Worm (Caenorhabditis elegans) whole organism, L3 larva: ENCODE measurements around the gene srh-1.

ENCODE experiments used
- R02D3.7 ChIP-seq: fragments of 150-350 bp; optimal IDR thresholded peaks from 2 replicates; lab custom pipeline; 2014; ENCODE audit warnings: missing biosample characterization, missing genetic modification characterization
- ZK546.5 ChIP-seq: sonication (generic microtip); optimal IDR thresholded peaks from 2 replicates; lab custom pipeline; 2017; ENCODE audit warnings: missing biosample characterization, missing genetic modification characterization
- aly-2 ChIP-seq: fragments of 150-350 bp; optimal IDR thresholded peaks from 2 replicates; lab custom pipeline; 2014; ENCODE audit warnings: missing biosample characterization, missing genetic modification characterization
- ama-1 ChIP-seq: fragments of 150-350 bp; optimal IDR thresholded peaks from 2 replicates; lab custom pipeline; 2018
- ceh-16 ChIP-seq: sonication (generic microtip); optimal IDR thresholded peaks from 2 replicates; lab custom pipeline; 2017; ENCODE audit warnings: missing biosample characterization, missing genetic modification characterization
- ceh-28 ChIP-seq: fragments of 150-350 bp; optimal IDR thresholded peaks from 2 replicates; lab custom pipeline; 2014; ENCODE audit warnings: missing biosample characterization, missing genetic modification reagents, missing genetic modification characterization
- ceh-82 ChIP-seq: fragments of 150-350 bp; optimal IDR thresholded peaks from 2 replicates; lab custom pipeline; 2014; ENCODE audit warnings: missing biosample characterization, missing genetic modification characterization
- ceh-9 ChIP-seq: sonication (generic microtip); optimal IDR thresholded peaks from 2 replicates; lab custom pipeline; 2018; ENCODE audit warnings: missing biosample characterization, missing genetic modification characterization
- daf-12 ChIP-seq: fragments of 150-350 bp; optimal IDR thresholded peaks from 2 replicates; lab custom pipeline; 2014; ENCODE audit warnings: missing biosample characterization, missing genetic modification reagents, missing genetic modification characterization
- egl-27 ChIP-seq: sonication (generic microtip); optimal IDR thresholded peaks from 4 replicates; lab custom pipeline; 2017; ENCODE audit warnings: missing biosample characterization, missing genetic modification reagents, missing genetic modification characterization
- egl-5 ChIP-seq: fragments of 150-350 bp; optimal IDR thresholded peaks from 2 replicates; lab custom pipeline; 2017; ENCODE audit warnings: missing biosample characterization, missing genetic modification reagents, missing genetic modification characterization, inconsistent platforms
- elt-2 ChIP-seq: sonication (generic microtip); optimal IDR thresholded peaks from 2 replicates; lab custom pipeline; 2016; ENCODE audit warnings: missing genetic modification reagents, mild to moderate bottlenecking, missing genetic modification characterization, missing compliant biosample characterization
- elt-3 ChIP-seq, 3 experiments: fragments of 150-350 bp in 1 of 3; sonication (generic microtip) in 2 of 3; optimal IDR thresholded peaks; 2 replicates in 2 of 3; 4 replicates in 1 of 3; lab custom pipeline; 2014 to 2017; ENCODE audit warnings: missing biosample characterization in 3 of 3, missing genetic modification characterization in 3 of 3
- eor-1 ChIP-seq, 2 experiments: fragments of 150-350 bp; optimal IDR thresholded peaks; 2 replicates each; lab custom pipeline; 2014 to 2018; ENCODE audit warnings: missing biosample characterization in 2 of 2, missing genetic modification characterization in 2 of 2
- fkh-10 ChIP-seq: sonication (generic microtip); optimal IDR thresholded peaks from 2 replicates; lab custom pipeline; 2017; ENCODE audit warnings: missing biosample characterization, missing genetic modification reagents, missing genetic modification characterization
- fkh-2 ChIP-seq: fragments of 150-350 bp; optimal IDR thresholded peaks from 2 replicates; lab custom pipeline; 2014; ENCODE audit warnings: missing biosample characterization, missing genetic modification reagents, missing genetic modification characterization
- fos-1 ChIP-seq: fragments of 150-350 bp; optimal IDR thresholded peaks from 2 replicates; lab custom pipeline; 2014; ENCODE audit warnings: missing biosample characterization, missing genetic modification characterization
- hmg-11 ChIP-seq: sonication (generic microtip); optimal IDR thresholded peaks from 2 replicates; lab custom pipeline; 2016; ENCODE audit warnings: missing genetic modification characterization, missing compliant biosample characterization
- lin-39 ChIP-seq: fragments of 150-350 bp; optimal IDR thresholded peaks from 2 replicates; lab custom pipeline; 2018; ENCODE audit warnings: missing biosample characterization, missing genetic modification reagents, missing genetic modification characterization
- lsy-12 ChIP-seq: sonication (generic microtip); optimal IDR thresholded peaks from 2 replicates; lab custom pipeline; 2016; ENCODE audit warnings: mild to moderate bottlenecking, missing genetic modification characterization, missing compliant biosample characterization
- mdl-1 ChIP-seq: fragments of 150-350 bp; optimal IDR thresholded peaks from 2 replicates; lab custom pipeline; 2014; ENCODE audit warnings: missing biosample characterization, missing genetic modification characterization
- mml-1 ChIP-seq: fragments of 150-350 bp; sonication (generic microtip); optimal IDR thresholded peaks from 3 replicates; lab custom pipeline; 2014; ENCODE audit warnings: missing biosample characterization, missing genetic modification characterization
- nfya-1 ChIP-seq: sonication (generic microtip); optimal IDR thresholded peaks from 2 replicates; lab custom pipeline; 2017; ENCODE audit warnings: missing genetic modification characterization, mild to moderate bottlenecking, missing compliant biosample characterization, antibody characterized with exemption, moderate library complexity; ENCODE audit not compliant: insufficient read depth
- nhr-11 ChIP-seq: fragments of 150-350 bp; optimal IDR thresholded peaks from 2 replicates; lab custom pipeline; 2014; ENCODE audit warnings: missing biosample characterization, missing genetic modification characterization
- nhr-12 ChIP-seq: fragments of 150-350 bp; optimal IDR thresholded peaks from 2 replicates; lab custom pipeline; 2014; ENCODE audit warnings: missing biosample characterization, missing genetic modification characterization
- nhr-23 ChIP-seq: fragments of 150-350 bp; optimal IDR thresholded peaks from 2 replicates; lab custom pipeline; 2014; ENCODE audit warnings: missing biosample characterization, missing genetic modification reagents, missing genetic modification characterization
- nhr-237 ChIP-seq: fragments of 150-350 bp; optimal IDR thresholded peaks from 2 replicates; lab custom pipeline; 2014; ENCODE audit warnings: missing biosample characterization, missing genetic modification characterization
- nhr-25 ChIP-seq: sonication (generic microtip); optimal IDR thresholded peaks from 2 replicates; lab custom pipeline; 2017; ENCODE audit warnings: missing biosample characterization, missing genetic modification characterization
- nhr-43 ChIP-seq: sonication (generic microtip); optimal IDR thresholded peaks from 2 replicates; lab custom pipeline; 2016; ENCODE audit warnings: mild to moderate bottlenecking, missing genetic modification characterization, missing compliant biosample characterization; ENCODE audit not compliant: poor library complexity, severe bottlenecking
- nhr-67 ChIP-seq: fragments of 150-350 bp; optimal IDR thresholded peaks from 2 replicates; lab custom pipeline; 2014; ENCODE audit warnings: missing biosample characterization, missing genetic modification characterization
- nhr-77 ChIP-seq: fragments of 150-350 bp; optimal IDR thresholded peaks from 2 replicates; lab custom pipeline; 2014; ENCODE audit warnings: missing biosample characterization, missing genetic modification characterization
- pha-4 ChIP-seq: fragments of 150-350 bp; optimal IDR thresholded peaks from 2 replicates; lab custom pipeline; 2014; ENCODE audit warnings: missing biosample characterization, missing genetic modification reagents, missing genetic modification characterization
- pqm-1 ChIP-seq: fragments of 150-350 bp; optimal IDR thresholded peaks from 2 replicates; lab custom pipeline; 2017; ENCODE audit warnings: missing biosample characterization, missing genetic modification characterization, inconsistent platforms
- sea-2 ChIP-seq: fragments of 150-350 bp; sonication (generic microtip); optimal IDR thresholded peaks from 4 replicates; lab custom pipeline; 2014; ENCODE audit warnings: missing biosample characterization, missing genetic modification reagents, missing genetic modification characterization
- skn-1 ChIP-seq: fragments of 150-350 bp; optimal IDR thresholded peaks from 2 replicates; lab custom pipeline; 2014; ENCODE audit warnings: missing biosample characterization, missing genetic modification characterization
- snpc-4 ChIP-seq: fragments of 150-350 bp; optimal IDR thresholded peaks from 2 replicates; lab custom pipeline; 2014; ENCODE audit warnings: missing biosample characterization, missing genetic modification characterization
- tbx-2 ChIP-seq: sonication (generic microtip); optimal IDR thresholded peaks from 2 replicates; lab custom pipeline; 2016; ENCODE audit warnings: mild to moderate bottlenecking, missing genetic modification characterization, missing compliant biosample characterization
- unc-39 ChIP-seq: sonication (generic microtip); optimal IDR thresholded peaks from 4 replicates; lab custom pipeline; 2017; ENCODE audit warnings: missing biosample characterization, missing genetic modification characterization
- unc-62 ChIP-seq: fragments of 150-350 bp; sonication (generic microtip); optimal IDR thresholded peaks from 4 replicates; lab custom pipeline; 2014; ENCODE audit warnings: missing biosample characterization, missing genetic modification reagents, missing genetic modification characterization
- zag-1 ChIP-seq: fragments of 150-350 bp; optimal IDR thresholded peaks from 2 replicates; lab custom pipeline; 2014; ENCODE audit warnings: missing biosample characterization, missing genetic modification characterization
- ztf-11 ChIP-seq: fragments of 150-350 bp; optimal IDR thresholded peaks from 2 replicates; lab custom pipeline; 2014; ENCODE audit warnings: missing biosample characterization, missing genetic modification characterization

The srh-1 gene

ce11 chrV:11525338-11525737, 39.7 kb downstream of the srh-1 start:
- peak; percentile 73 for TF ChIP-seq nhr-25
- TF ChIP-seq skn-1 (tag; lab: Kevin White, UChicago): no peak
- peak; percentile 61 for TF ChIP-seq nfya-1 (tag; lab: Kevin White, UChicago)

- TF ChIP-seq nhr-25 (peak; percentile 65), R02D3.7 (no peak), aly-2 (tag; lab: Kevin White, UChicago) (no peak), tbx-2 (tag; lab: Kevin White, UChicago) (no peak), nhr-23 (tag; lab: Kevin White, UChicago) (no peak)
Observed at ce11 chrV:11526927-11527491, 41.4 kb downstream of the srh-1 start.

- TF ChIP-seq fkh-10 (GFP tag; lab: Kevin White, UChicago): no peak
- no peak for TF ChIP-seq lsy-12 (tag; lab: Kevin White, UChicago)
Observed at ce11 chrV:11527531-11527930, 41.9 kb downstream of the srh-1 start, which contains the start of gene ccch-1. TSS of gene ccch-1 (plus strand) at chrV:11527831.

ce11 chrV:11528633-11529327, 43.1 kb downstream of the srh-1 start:
- TF ChIP-seq snpc-4 (no peak), nhr-25 (peak; percentile 0)

- TF ChIP-seq nhr-77 (tag; lab: Kevin White, UChicago) (no peak), pha-4 (peak; percentile 99), fkh-10 (GFP tag; lab: Kevin White, UChicago) (no peak)
Observed at ce11 chrV:11529541-11529940, 43.9 kb downstream of the srh-1 start.

- TF ChIP-seq egl-5 (tag; lab: Kevin White, UChicago) (no peak), sea-2 (GFP tag; lab: Kevin White, UChicago) (no peak), lsy-12 (tag; lab: Kevin White, UChicago) (no peak), nhr-43 (tag; lab: Kevin White, UChicago) (peak; percentile 10), ceh-9 (no peak), mdl-1 (tag; lab: Kevin White, UChicago) (no peak), tbx-2 (tag; lab: Kevin White, UChicago) (peak; percentile 1), pqm-1 (tag; lab: Kevin White, UChicago) (no peak), ceh-28 (tag; lab: Kevin White, UChicago) (no peak), egl-27 (tag; lab: Kevin White, UChicago) (no peak), ZK546.5 (tag; lab: Kevin White, UChicago) (no peak), daf-12 (tag; lab: Kevin White, UChicago) (no peak), nhr-11 (no peak), R02D3.7 (peak; percentile 6), nhr-25 (peak; percentile 97), nhr-77 (tag; lab: Kevin White, UChicago) (no peak), unc-62 (GFP tag; lab: Kevin White, UChicago) (no peak), fkh-2 (tag; lab: Kevin White, UChicago) (no peak), nhr-12 (tag; lab: Kevin White, UChicago) (no peak), aly-2 (tag; lab: Kevin White, UChicago) (no peak), fos-1 (tag; lab: Kevin White, UChicago) (no peak), ceh-16 (tag; lab: Kevin White, UChicago) (no peak), eor-1 (tag; optimal IDR thresholded peaks at IDR 0.05; lab: Kevin White, UChicago) (no peak), mml-1 (no peak), ztf-11 (tag; lab: Kevin White, UChicago) (no peak), ceh-82 (tag; lab: Kevin White, UChicago) (no peak), snpc-4 (no peak), nhr-67 (tag; lab: Kevin White, UChicago) (no peak), lin-39 (no peak), unc-39 (tag; lab: Kevin White, UChicago) (no peak), nhr-237 (tag; lab: Kevin White, UChicago) (no peak), fkh-10 (GFP tag; lab: Kevin White, UChicago) (no peak), skn-1 (tag; lab: Kevin White, UChicago) (no peak), elt-2 (no peak), nhr-23 (tag; lab: Kevin White, UChicago) (peak; percentile 66), zag-1 (no peak), hmg-11 (tag; lab: Kevin White, UChicago) (no peak), elt-3 (tag; optimal IDR thresholded peaks at IDR 0.05; lab: Kevin White, UChicago) (no peak), pha-4 (peak; percentile 48), ama-1 (no peak)
Observed at ce11 chrV:11531100-11531499, 45.4 kb downstream of the srh-1 start.
